Fruit fly (Drosophila melanogaster) whole organism: ENCODE results near the gene Nmdar1.

Source experiments
- Dll ChIP-seq: fragments of >200 bp; optimal IDR thresholded peaks from 2 replicates; lab custom pipeline; 2017
- EcR ChIP-seq, 2 experiments: fragments of >200 bp; optimal IDR thresholded peaks; 2 replicates each; lab custom pipeline; 2017; ENCODE audit warnings: missing biosample characterization in 2 of 2, missing genetic modification characterization in 2 of 2, missing genetic modification reagents in 2 of 2
- pan ChIP-seq: fragments of >200 bp; optimal IDR thresholded peaks from 2 replicates; lab custom pipeline; 2017
- psq ChIP-seq: fragments of >200 bp; optimal IDR thresholded peaks from 2 replicates; lab custom pipeline; 2017
- usp ChIP-seq: fragments of >200 bp; optimal IDR thresholded peaks from 2 replicates; lab custom pipeline; 2017; ENCODE audit warnings: missing biosample characterization, missing genetic modification characterization, mixed read lengths

DNA sequence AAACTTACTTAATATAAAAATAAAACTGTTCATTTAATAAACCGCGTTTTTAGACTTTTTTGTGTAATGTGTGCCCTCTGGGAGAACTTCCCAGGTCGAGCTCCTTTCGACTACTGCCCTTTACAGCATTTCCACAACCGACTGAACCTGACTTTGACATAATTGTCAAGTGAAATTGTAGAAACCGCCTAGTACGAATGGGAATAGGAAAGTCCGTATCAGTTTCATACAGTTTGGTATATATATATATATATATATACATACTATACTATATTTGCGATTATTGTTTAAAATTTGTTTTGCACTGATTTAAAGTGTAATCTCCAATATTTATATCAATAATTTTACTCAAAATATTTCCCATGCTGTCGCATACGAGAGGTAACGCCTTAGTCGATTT is 27.9 kb upstream of the Nmdar1 start, which contains the start of gene mia:
- TF ChIP-seq usp (GFP tag; lab: Kevin White, UChicago) (no peak), psq (no peak), EcR (GFP tag; optimal IDR thresholded peaks at IDR 0.05; lab: Kevin White, UChicago) (no peak), Dll (lab: Kevin White, UChicago) (no peak), pan (no peak)
